Worm (Caenorhabditis elegans): ENCODE measurements around the gene T24H10.4.
A peak's percentile ranks its signal among the peaks of the same experiment; 100 is the strongest.
"Not testable (repeated sequence)": the region's sequence is repeated elsewhere in the genome, so short reads cannot be mapped to it uniquely, and the experiment has no call there.

DNA sequence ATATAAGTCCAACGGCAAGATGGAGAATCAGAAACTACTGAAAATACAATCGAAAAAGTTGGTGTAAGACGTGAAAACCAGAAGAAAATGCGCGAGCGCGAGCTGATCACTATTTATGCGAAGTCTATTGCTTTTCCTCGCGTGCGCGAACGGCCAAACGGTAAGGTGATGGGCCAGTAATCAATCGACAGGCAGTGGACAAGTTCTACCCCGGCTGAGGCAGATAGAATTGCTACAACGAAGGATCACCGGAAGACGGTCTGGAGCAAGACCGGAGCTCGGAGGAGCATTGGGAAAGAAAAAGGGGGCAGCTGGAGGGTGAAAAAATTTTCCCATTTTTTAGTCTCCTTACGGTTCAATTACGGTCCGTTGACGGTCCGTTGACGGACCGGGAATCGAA, 6.7 kb upstream of the T24H10.4 start:
- TF ChIP-seq lsy-2 (tag; optimal IDR thresholded peaks at IDR 0.05); cey-2 (tag; optimal IDR thresholded peaks at IDR 0.05; ENCODE audit: borderline replicate concordance, insufficient read depth); fos-1 (tag; optimal IDR thresholded peaks at IDR 0.05); daf-16 (GFP tag; optimal IDR thresholded peaks at IDR 0.05); daf-16 (tag; optimal IDR thresholded peaks at IDR 0.05); ceh-62 (tag; optimal IDR thresholded peaks at IDR 0.05); F49E8.2 (tag; optimal IDR thresholded peaks at IDR 0.05; ENCODE audit: borderline replicate concordance); dpl-1 (GFP tag; optimal IDR thresholded peaks at IDR 0.05); unc-39 (tag; optimal IDR thresholded peaks at IDR 0.05): not testable (repeated sequence)
- peak; percentile 97 for TF ChIP-seq dmd-8 (GFP tag; IDR thresholded peaks at IDR 0.05)

Measured in whole organism, L4 larva.